Worm (Caenorhabditis elegans) whole organism, midembryonic: Measurements from ENCODE around the gene pqn-2.

Experiments
- T22C8.4 ChIP-seq: fragments of 200-800 bp; sonication (Bioruptor generic); IDR thresholded peaks from 2 replicates; pipeline ENCODE4 v1.3.6; 2022; ENCODE audit warnings: missing genetic modification characterization, missing compliant biosample characterization
- cog-1 ChIP-seq: sonication (generic microtip); optimal IDR thresholded peaks from 2 replicates; lab custom pipeline; 2016; ENCODE audit warnings: missing genetic modification characterization, missing compliant biosample characterization
- flt-1 ChIP-seq: fragments of 200-800 bp; sonication (Bioruptor generic); IDR thresholded peaks from 2 replicates; pipeline ENCODE4 v1.3.6; 2022; ENCODE audit warnings: missing genetic modification characterization, missing compliant biosample characterization
- klf-2 ChIP-seq: fragments of 200-800 bp; sonication (Bioruptor generic); conservative IDR thresholded peaks from 2 replicates; pipeline ENCODE4 v1.3.6; 2022; ENCODE audit warnings: missing genetic modification reagents, missing genetic modification characterization, missing compliant biosample characterization
- med-1 ChIP-seq: sonication (generic microtip); optimal IDR thresholded peaks from 2 replicates; lab custom pipeline; 2017; ENCODE audit warnings: missing genetic modification characterization, mild to moderate bottlenecking, missing compliant biosample characterization, antibody characterized with exemption, missing genetic modification reagents; ENCODE audit not compliant: insufficient read depth
- ref-1 ChIP-seq: fragments of 200-800 bp; sonication (Bioruptor generic); conservative IDR thresholded peaks from 2 replicates; pipeline ENCODE4 v1.3.6; 2022; ENCODE audit warnings: missing genetic modification reagents, missing genetic modification characterization, missing compliant biosample characterization
- tab-1 ChIP-seq: fragments of 200-800 bp; sonication (Bioruptor generic); IDR thresholded peaks from 2 replicates; pipeline ENCODE4 v1.3.6; 2022; ENCODE audit warnings: missing genetic modification characterization, missing compliant biosample characterization
- ztf-23 ChIP-seq: fragments of 200-800 bp; sonication (Bioruptor generic); IDR thresholded peaks from 2 replicates; pipeline ENCODE4 v1.3.6; 2022; ENCODE audit warnings: missing genetic modification reagents, missing genetic modification characterization, missing compliant biosample characterization
- ztf-29 ChIP-seq: fragments of 200-800 bp; sonication (Bioruptor generic); IDR thresholded peaks from 2 replicates; pipeline ENCODE4 v1.3.6; 2022; ENCODE audit warnings: missing genetic modification reagents, missing genetic modification characterization, missing compliant biosample characterization

The pqn-2 gene

DNA sequence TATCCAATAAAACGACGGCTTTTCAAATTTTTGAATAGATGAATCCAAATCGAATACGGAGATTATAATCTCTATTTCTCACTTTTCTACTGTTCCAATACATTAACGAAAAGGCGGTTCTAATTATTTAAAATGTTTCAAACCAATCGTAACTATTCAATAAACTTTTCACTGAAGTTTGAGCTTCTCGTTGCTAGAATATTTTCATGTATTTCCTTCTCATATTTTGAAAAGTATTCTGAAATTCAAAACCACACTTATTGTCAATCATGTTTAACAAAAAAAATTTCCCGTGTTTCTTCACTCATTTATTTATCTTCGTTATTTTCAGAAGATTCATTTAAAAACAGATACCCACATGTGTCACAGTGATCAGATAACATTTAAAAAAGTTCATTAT, 20.6 kb downstream of the pqn-2 start, which contains the start of gene F15H10.8:
Gene F15H10.8 (minus strand): TSS at position 101 of the 400 bp plus-strand sequence.
- TF ChIP-seq flt-1 (GFP tag; lab: Robert Waterston, UW) (no peak), ref-1 (GFP tag; lab: Robert Waterston, UW) (no peak), ztf-29 (no peak), med-1 (GFP tag; lab: Kevin White, UChicago) (no peak), T22C8.4 (GFP tag; lab: Robert Waterston, UW) (no peak), ztf-23 (GFP tag; lab: Robert Waterston, UW) (no peak), klf-2 (no peak), tab-1 (GFP tag; lab: Robert Waterston, UW) (no peak), cog-1 (no peak)

ce11 chrV:10404701-10405100, 22.5 kb downstream of the pqn-2 start:
- no peak for TF ChIP-seq flt-1 (GFP tag; lab: Robert Waterston, UW)

ce11 chrV:10406313-10406712, 24.1 kb downstream of the pqn-2 start, which contains the start of gene F15H10.7:
F15H10.7 (minus strand) TSS chrV:10406413.
- no peak for TF ChIP-seq med-1 (GFP tag; lab: Kevin White, UChicago)
- TF ChIP-seq ref-1 (GFP tag; lab: Robert Waterston, UW): no peak
- no peak for TF ChIP-seq flt-1 (GFP tag; lab: Robert Waterston, UW)
- no peak for TF ChIP-seq ztf-23 (GFP tag; lab: Robert Waterston, UW)
- TF ChIP-seq tab-1 (GFP tag; lab: Robert Waterston, UW): no peak
- TF ChIP-seq T22C8.4 (GFP tag; lab: Robert Waterston, UW): no peak
- no peak for TF ChIP-seq klf-2
- TF ChIP-seq cog-1: no peak
- TF ChIP-seq ztf-29: no peak

DNA sequence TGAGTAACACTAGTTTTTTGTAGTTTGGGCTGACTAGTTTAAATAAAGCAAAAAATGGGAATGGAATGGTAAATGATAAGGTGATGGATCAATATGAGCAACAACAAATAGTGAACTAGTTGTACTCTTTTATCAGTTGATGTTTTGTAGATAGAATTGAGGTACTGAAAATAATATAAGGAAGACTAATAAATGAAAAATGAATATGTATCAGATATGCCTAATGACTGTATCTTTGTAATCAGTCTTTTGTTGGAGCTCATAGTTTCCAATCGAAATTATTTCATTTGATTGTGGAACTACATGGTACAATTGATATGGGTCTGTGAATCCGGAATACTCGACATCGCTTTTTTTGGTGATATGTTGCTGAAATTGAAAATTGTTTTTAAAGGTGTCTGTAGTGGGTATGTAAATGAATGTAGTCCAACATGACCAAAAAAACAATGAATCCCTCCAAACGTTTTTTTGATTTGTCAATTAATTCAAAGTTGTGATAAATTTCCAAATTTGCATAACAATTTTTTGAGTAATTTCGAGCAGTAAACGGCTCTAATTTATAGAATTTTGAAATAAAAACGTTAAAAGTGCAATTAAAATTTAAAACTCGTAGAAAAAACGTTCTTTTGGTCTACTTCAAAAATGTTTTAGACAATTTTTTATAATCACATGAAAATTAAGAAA, 27.9 kb downstream of the pqn-2 start, which contains the start of gene F15H10.12:
Gene F15H10.12 (minus strand): TSS at position 51 of the 684 bp plus-strand sequence.
- no peak for TF ChIP-seq med-1 (GFP tag; lab: Kevin White, UChicago)
- no peak for TF ChIP-seq tab-1 (GFP tag; lab: Robert Waterston, UW)
- no peak for TF ChIP-seq cog-1
- TF ChIP-seq ref-1 (GFP tag; lab: Robert Waterston, UW): no peak
- no peak for TF ChIP-seq flt-1 (GFP tag; lab: Robert Waterston, UW)
- no peak for TF ChIP-seq T22C8.4 (GFP tag; lab: Robert Waterston, UW)
- no peak for TF ChIP-seq klf-2
- no peak for TF ChIP-seq ztf-29
- no peak for TF ChIP-seq ztf-23 (GFP tag; lab: Robert Waterston, UW)

- no peak for TF ChIP-seq ref-1 (GFP tag; lab: Robert Waterston, UW)
- no peak for TF ChIP-seq flt-1 (GFP tag; lab: Robert Waterston, UW)
- no peak for TF ChIP-seq T22C8.4 (GFP tag; lab: Robert Waterston, UW)
- TF ChIP-seq ztf-29: no peak
- no peak for TF ChIP-seq med-1 (GFP tag; lab: Kevin White, UChicago)
- TF ChIP-seq tab-1 (GFP tag; lab: Robert Waterston, UW): no peak
- no peak for TF ChIP-seq ztf-23 (GFP tag; lab: Robert Waterston, UW)
- no peak for TF ChIP-seq cog-1
- TF ChIP-seq klf-2: no peak
Observed at ce11 chrV:10414610-10415009, 32.4 kb downstream of the pqn-2 start, which contains the start of gene F15H10.9. F15H10.9 (minus strand) TSS chrV:10414710.

ce11 chrV:10416925-10417324, 34.7 kb downstream of the pqn-2 start, which contains the start of gene F15H10.10:
F15H10.10 (minus strand) TSS chrV:10417025.
- TF ChIP-seq flt-1 (GFP tag; lab: Robert Waterston, UW) (no peak), med-1 (GFP tag; lab: Kevin White, UChicago) (no peak), ztf-23 (GFP tag; lab: Robert Waterston, UW) (no peak), ztf-29 (no peak), klf-2 (no peak), cog-1 (no peak), T22C8.4 (GFP tag; lab: Robert Waterston, UW) (no peak), tab-1 (GFP tag; lab: Robert Waterston, UW) (no peak), ref-1 (GFP tag; lab: Robert Waterston, UW) (no peak)

DNA sequence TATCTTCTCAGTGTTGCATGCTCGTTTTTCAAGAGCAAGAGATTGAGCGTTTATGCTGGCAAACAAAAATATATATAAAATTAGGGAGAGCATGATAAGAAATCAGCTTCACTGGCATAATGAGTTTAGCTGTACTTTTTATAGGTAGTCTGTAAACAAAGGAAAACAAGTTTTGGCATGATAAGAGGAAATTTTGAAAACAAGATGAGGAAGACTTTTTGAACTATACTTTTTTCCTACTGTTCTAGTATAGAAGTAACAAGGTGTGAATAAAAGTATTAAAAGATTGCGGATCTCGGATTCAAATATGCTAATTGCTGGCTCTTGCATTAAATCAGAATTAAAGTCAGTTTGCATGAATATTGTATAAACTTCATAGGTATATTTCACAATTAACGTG, 36.7 kb downstream of the pqn-2 start, which contains the start of gene F15H10.5:
Gene F15H10.5 (minus strand): TSS at position 101 of the 400 bp plus-strand sequence.
- TF ChIP-seq klf-2: no peak
- TF ChIP-seq med-1 (GFP tag; lab: Kevin White, UChicago): no peak
- TF ChIP-seq T22C8.4 (GFP tag; lab: Robert Waterston, UW): no peak
- TF ChIP-seq tab-1 (GFP tag; lab: Robert Waterston, UW): no peak
- no peak for TF ChIP-seq ztf-29
- TF ChIP-seq ref-1 (GFP tag; lab: Robert Waterston, UW): no peak
- no peak for TF ChIP-seq flt-1 (GFP tag; lab: Robert Waterston, UW)
- no peak for TF ChIP-seq cog-1
- TF ChIP-seq ztf-23 (GFP tag; lab: Robert Waterston, UW): no peak

- TF ChIP-seq ref-1 (GFP tag; lab: Robert Waterston, UW) (no peak), cog-1 (no peak), flt-1 (GFP tag; lab: Robert Waterston, UW) (no peak), T22C8.4 (GFP tag; lab: Robert Waterston, UW) (no peak), klf-2 (no peak), tab-1 (GFP tag; lab: Robert Waterston, UW) (no peak), ztf-23 (GFP tag; lab: Robert Waterston, UW) (no peak), med-1 (GFP tag; lab: Kevin White, UChicago) (no peak), ztf-29 (no peak)
Observed at ce11 chrV:10421802-10422201, 39.6 kb downstream of the pqn-2 start, which contains the start of gene col-13. col-13 (minus strand) TSS chrV:10421902.

ce11 chrV:10423511-10423910, 41.3 kb downstream of the pqn-2 start:
- no peak for TF ChIP-seq flt-1 (GFP tag; lab: Robert Waterston, UW)
- no peak for TF ChIP-seq ref-1 (GFP tag; lab: Robert Waterston, UW)
- TF ChIP-seq T22C8.4 (GFP tag; lab: Robert Waterston, UW): no peak
- no peak for TF ChIP-seq tab-1 (GFP tag; lab: Robert Waterston, UW)
- TF ChIP-seq med-1 (GFP tag; lab: Kevin White, UChicago): no peak
- TF ChIP-seq klf-2: no peak
- no peak for TF ChIP-seq cog-1
- no peak for TF ChIP-seq ztf-29
